Worm (Caenorhabditis elegans): ENCODE results near the gene fbxb-83.

fbxb-83 gene

DNA sequence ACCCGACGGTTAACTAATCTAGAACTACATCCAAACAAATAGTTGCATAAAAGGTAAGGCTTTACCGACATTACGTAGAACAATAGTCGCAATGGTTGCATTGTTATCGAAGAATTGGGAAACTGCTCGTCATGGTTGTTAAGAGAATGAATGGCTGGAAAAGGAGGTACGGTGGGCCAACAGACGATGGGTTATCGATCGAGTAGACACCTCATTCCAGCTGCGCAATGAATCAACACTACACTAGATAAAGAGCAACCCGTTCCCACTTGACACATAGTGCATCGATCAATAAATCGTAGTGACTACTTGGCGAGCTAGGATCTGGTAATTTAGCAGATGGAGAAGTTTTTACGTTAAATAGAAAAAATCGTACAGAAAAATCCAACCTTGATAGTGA lies at the start of gene fbxb-83, which contains the start of gene T17A3.12:
Gene fbxb-83 (minus strand): TSS at position 134 of the 400 bp plus-strand sequence.
Gene T17A3.12 (minus strand): TSS at position 101 of the 400 bp plus-strand sequence.
- no peak for TF ChIP-seq med-1 (GFP tag; optimal IDR thresholded peaks at IDR 0.05; ENCODE audit: insufficient read depth)
- TF ChIP-seq klf-2 (GFP tag; conservative IDR thresholded peaks at IDR 0.05): no peak
- no peak for TF ChIP-seq tab-1 (GFP tag; IDR thresholded peaks at IDR 0.05)
- TF ChIP-seq ztf-29 (GFP tag; IDR thresholded peaks at IDR 0.05): no peak
- TF ChIP-seq cog-1 (tag; optimal IDR thresholded peaks at IDR 0.05): no peak
- TF ChIP-seq ref-1 (GFP tag; conservative IDR thresholded peaks at IDR 0.05): no peak
- TF ChIP-seq ztf-23 (GFP tag; IDR thresholded peaks at IDR 0.05): no peak

DNA sequence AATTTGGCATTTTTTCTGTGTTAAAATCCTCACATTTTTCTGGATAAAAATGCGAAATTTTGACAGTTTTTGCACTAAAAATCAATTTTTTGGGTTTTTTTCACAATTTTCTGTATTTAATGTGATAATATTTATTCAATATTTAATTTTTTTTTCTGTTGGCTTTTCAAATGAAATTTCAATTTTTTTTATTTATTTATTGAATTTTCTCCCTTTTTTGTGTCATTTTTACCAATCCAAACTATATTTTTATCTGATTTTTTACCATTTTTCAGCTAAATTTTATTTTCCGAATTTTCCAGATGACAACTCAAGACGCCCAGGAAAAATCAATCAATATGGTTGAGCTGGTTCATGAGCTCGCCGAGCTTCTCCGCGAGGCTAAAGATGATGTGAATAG lies 49.1 kb upstream of the fbxb-83 start, which contains the start of gene F40G9.17:
Gene F40G9.17 (plus strand): TSS at position 301 of the 400 bp plus-strand sequence.
- TF ChIP-seq T22C8.4 (GFP tag; IDR thresholded peaks at IDR 0.05) (no peak), cog-1 (tag; optimal IDR thresholded peaks at IDR 0.05) (no peak), klf-2 (GFP tag; conservative IDR thresholded peaks at IDR 0.05) (no peak), flt-1 (GFP tag; IDR thresholded peaks at IDR 0.05) (no peak), ztf-29 (GFP tag; IDR thresholded peaks at IDR 0.05) (no peak), med-1 (GFP tag; optimal IDR thresholded peaks at IDR 0.05; ENCODE audit: insufficient read depth) (no peak), ref-1 (GFP tag; conservative IDR thresholded peaks at IDR 0.05) (no peak), tab-1 (GFP tag; IDR thresholded peaks at IDR 0.05) (no peak), ztf-23 (GFP tag; IDR thresholded peaks at IDR 0.05) (no peak)

- TF ChIP-seq ztf-29 (GFP tag; IDR thresholded peaks at IDR 0.05): no peak
- no peak for TF ChIP-seq cog-1 (tag; optimal IDR thresholded peaks at IDR 0.05)
- no peak for TF ChIP-seq ref-1 (GFP tag; conservative IDR thresholded peaks at IDR 0.05)
- TF ChIP-seq klf-2 (GFP tag; conservative IDR thresholded peaks at IDR 0.05): no peak
- TF ChIP-seq ztf-23 (GFP tag; IDR thresholded peaks at IDR 0.05): no peak
- no peak for TF ChIP-seq T22C8.4 (GFP tag; IDR thresholded peaks at IDR 0.05)
- TF ChIP-seq med-1 (GFP tag; optimal IDR thresholded peaks at IDR 0.05; ENCODE audit: insufficient read depth): no peak
- TF ChIP-seq tab-1 (GFP tag; IDR thresholded peaks at IDR 0.05): no peak
- TF ChIP-seq flt-1 (GFP tag; IDR thresholded peaks at IDR 0.05): no peak
Measured at ce11 chrIII:191803-192202, 46.8 kb upstream of the fbxb-83 start, which contains the start of gene sec-20. TSS of gene sec-20 (plus strand) at chrIII:192103.

DNA sequence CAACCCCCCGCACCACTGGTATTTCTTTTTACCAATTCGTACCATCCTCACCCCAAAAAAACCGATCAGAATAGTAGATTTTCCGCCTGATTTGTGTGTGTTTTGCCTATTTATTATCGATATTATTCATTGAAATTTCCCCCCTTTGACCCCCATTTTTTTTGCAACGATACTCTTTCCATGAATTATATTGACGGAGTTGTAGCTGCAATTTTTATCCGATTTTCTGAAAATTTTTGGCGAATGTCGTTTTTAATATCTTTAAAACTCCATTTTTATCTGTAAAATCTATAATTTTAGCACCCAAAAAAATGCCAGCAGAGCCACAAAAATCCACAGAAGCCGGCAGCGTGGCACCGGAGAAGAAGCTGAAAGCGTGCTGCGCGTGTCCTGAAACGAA lies 45.7 kb upstream of the fbxb-83 start, which contains the start of gene cox-17:
Gene cox-17 (plus strand): TSS at position 301 of the 400 bp plus-strand sequence.
- TF ChIP-seq ztf-29 (GFP tag; IDR thresholded peaks at IDR 0.05) (no peak), med-1 (GFP tag; optimal IDR thresholded peaks at IDR 0.05; ENCODE audit: insufficient read depth) (no peak), tab-1 (GFP tag; IDR thresholded peaks at IDR 0.05) (no peak), flt-1 (GFP tag; IDR thresholded peaks at IDR 0.05) (no peak), ref-1 (GFP tag; conservative IDR thresholded peaks at IDR 0.05) (no peak), cog-1 (tag; optimal IDR thresholded peaks at IDR 0.05) (no peak), ztf-23 (GFP tag; IDR thresholded peaks at IDR 0.05) (no peak), klf-2 (GFP tag; conservative IDR thresholded peaks at IDR 0.05) (no peak), T22C8.4 (GFP tag; IDR thresholded peaks at IDR 0.05) (no peak)

ce11 chrIII:189280-189679 lies 44.3 kb upstream of the fbxb-83 start:
- TF ChIP-seq ztf-29 (GFP tag; IDR thresholded peaks at IDR 0.05) (no peak), T22C8.4 (GFP tag; IDR thresholded peaks at IDR 0.05) (no peak), cog-1 (tag; optimal IDR thresholded peaks at IDR 0.05) (no peak)

ce11 chrIII:188426-188888 lies 43.4 kb upstream of the fbxb-83 start, which contains the start of gene ubc-20:
TSS of gene ubc-20 (plus strand) at chrIII:188838.
- TF ChIP-seq klf-2 (GFP tag; conservative IDR thresholded peaks at IDR 0.05) (no peak), ref-1 (GFP tag; conservative IDR thresholded peaks at IDR 0.05) (no peak), ztf-29 (GFP tag; IDR thresholded peaks at IDR 0.05) (no peak), med-1 (GFP tag; optimal IDR thresholded peaks at IDR 0.05; ENCODE audit: insufficient read depth) (no peak), flt-1 (GFP tag; IDR thresholded peaks at IDR 0.05) (no peak), cog-1 (tag; optimal IDR thresholded peaks at IDR 0.05) (no peak), T22C8.4 (GFP tag; IDR thresholded peaks at IDR 0.05) (no peak), tab-1 (GFP tag; IDR thresholded peaks at IDR 0.05) (no peak), ztf-23 (GFP tag; IDR thresholded peaks at IDR 0.05) (no peak)

ce11 chrIII:187829-188228 lies 42.8 kb upstream of the fbxb-83 start, which contains the start of gene mxl-2:
TSS of gene mxl-2 (minus strand) at chrIII:188131.
- TF ChIP-seq tab-1 (GFP tag; IDR thresholded peaks at IDR 0.05): no peak

ce11 chrIII:184335-184734 lies 39.3 kb upstream of the fbxb-83 start:
- 0 out of 2 replicates have a peak, but pooled peaks have one; percentile 5 for TF ChIP-seq T22C8.4 (GFP tag; IDR thresholded peaks at IDR 0.05)
- TF ChIP-seq ref-1 (GFP tag; conservative IDR thresholded peaks at IDR 0.05): no peak

DNA sequence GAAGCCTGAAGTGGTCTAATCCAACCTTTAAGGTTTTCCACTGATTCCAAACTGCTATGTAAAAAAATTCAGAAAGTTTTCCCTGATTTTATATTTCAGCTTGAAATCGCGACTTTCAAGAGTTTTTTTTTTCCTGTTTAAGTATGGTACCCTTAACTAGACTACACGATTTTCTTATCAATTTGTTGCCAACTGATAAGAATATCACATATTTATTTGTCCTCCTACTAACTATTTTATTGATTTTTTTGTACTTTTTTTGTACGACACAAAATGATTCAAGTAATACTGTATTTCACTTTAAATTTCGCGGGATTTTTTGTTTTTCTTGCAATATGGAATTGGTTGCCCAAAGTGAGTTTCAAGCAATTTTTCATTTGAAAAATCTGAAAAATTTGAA lies 38.1 kb upstream of the fbxb-83 start:
- TF ChIP-seq ref-1 (GFP tag; conservative IDR thresholded peaks at IDR 0.05) (no peak), cog-1 (tag; optimal IDR thresholded peaks at IDR 0.05) (no peak), klf-2 (GFP tag; conservative IDR thresholded peaks at IDR 0.05) (no peak), tab-1 (GFP tag; IDR thresholded peaks at IDR 0.05) (no peak), flt-1 (GFP tag; IDR thresholded peaks at IDR 0.05) (no peak), T22C8.4 (GFP tag; IDR thresholded peaks at IDR 0.05) (no peak), ztf-23 (GFP tag; IDR thresholded peaks at IDR 0.05) (no peak), med-1 (GFP tag; optimal IDR thresholded peaks at IDR 0.05; ENCODE audit: insufficient read depth) (no peak), ztf-29 (GFP tag; IDR thresholded peaks at IDR 0.05) (no peak)

DNA sequence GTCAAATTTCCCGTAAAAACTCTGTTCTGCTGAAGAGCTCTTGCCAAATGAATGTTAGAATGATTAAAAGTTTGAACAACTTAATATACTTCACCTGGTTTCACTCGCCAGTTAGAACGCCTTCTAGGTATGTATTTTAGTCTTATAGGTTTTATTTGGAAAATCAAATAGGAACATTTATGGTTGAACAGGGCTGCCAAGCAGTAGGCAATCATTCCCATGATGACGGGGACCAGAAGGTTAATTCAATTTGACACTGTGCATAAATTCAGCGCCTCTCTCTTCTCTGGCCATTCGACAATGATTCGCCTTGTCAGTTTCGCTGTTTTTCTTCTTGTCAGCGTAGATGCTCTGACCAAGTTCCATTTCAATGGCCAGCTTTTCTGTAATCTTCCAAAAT lies 37.1 kb upstream of the fbxb-83 start, which contains the start of gene F40G9.15:
Gene F40G9.15 (plus strand): TSS at position 301 of the 400 bp plus-strand sequence.
- TF ChIP-seq ref-1 (GFP tag; conservative IDR thresholded peaks at IDR 0.05) (no peak), ztf-23 (GFP tag; IDR thresholded peaks at IDR 0.05) (no peak), T22C8.4 (GFP tag; IDR thresholded peaks at IDR 0.05) (no peak), tab-1 (GFP tag; IDR thresholded peaks at IDR 0.05) (no peak), cog-1 (tag; optimal IDR thresholded peaks at IDR 0.05) (no peak), ztf-29 (GFP tag; IDR thresholded peaks at IDR 0.05) (no peak), med-1 (GFP tag; optimal IDR thresholded peaks at IDR 0.05; ENCODE audit: insufficient read depth) (no peak), flt-1 (GFP tag; IDR thresholded peaks at IDR 0.05) (no peak), klf-2 (GFP tag; conservative IDR thresholded peaks at IDR 0.05) (no peak)

Measured in whole organism, midembryonic.